Worm (Caenorhabditis elegans): ENCODE results near the gene Y49F6B.2.

The Y49F6B.2 gene

ce11 chrII:3553453-3553852 lies 50.7 kb downstream of the Y49F6B.2 start, which contains the start of gene dnc-3 (continued):
- peak; percentile 81 for TF ChIP-seq irx-1 (tag; optimal IDR thresholded peaks at IDR 0.05)
- peak; percentile 31 for TF ChIP-seq snpc-4 (tag; optimal IDR thresholded peaks at IDR 0.05)
- TF ChIP-seq ceh-8 (GFP tag; optimal IDR thresholded peaks at IDR 0.05), result peak; percentile 50
- no peak for TF ChIP-seq Y116A8C.19 (tag; optimal IDR thresholded peaks at IDR 0.05; ENCODE audit: borderline replicate concordance)
- peak; percentile 30 for TF ChIP-seq jun-1 (tag; optimal IDR thresholded peaks at IDR 0.05)
- TF ChIP-seq blmp-1 (tag; optimal IDR thresholded peaks at IDR 0.05), result peak; percentile 20
- TF ChIP-seq ceh-88 (GFP tag; IDR thresholded peaks at IDR 0.05), result 0 out of 2 replicates have a peak, but pooled peaks have one; percentile 41
- peak; percentile 53 for TF ChIP-seq mep-1 (tag; optimal IDR thresholded peaks at IDR 0.05)
- TF ChIP-seq mab-9 (GFP tag; IDR thresholded peaks at IDR 0.05), result peak; percentile 50; the same call in 1 of the 2 replicates
- TF ChIP-seq swsn-7 (tag; optimal IDR thresholded peaks at IDR 0.05), result peak; percentile 81

Measured in whole organism, L1 larva.